Fruit fly (Drosophila melanogaster) whole organism, adult: ENCODE results near the gene CG43175.

ENCODE experiments used
- CG11617 ChIP-seq: fragments of 200-800 bp; sonication (Bioruptor generic); optimal IDR thresholded peaks from 2 replicates; lab custom pipeline; 2017; ENCODE audit warnings: mild to moderate bottlenecking, missing biosample characterization, missing genetic modification reagents, missing genetic modification characterization
- CG12768 ChIP-seq: fragments of 200-800 bp; sonication (Bioruptor generic); optimal IDR thresholded peaks from 2 replicates; lab custom pipeline; 2017; ENCODE audit warnings: missing biosample characterization, missing genetic modification characterization, mild to moderate bottlenecking, moderate library complexity, missing genetic modification reagents
- CG14711 ChIP-seq: fragments of 200-800 bp; sonication (Bioruptor generic); optimal IDR thresholded peaks from 2 replicates; lab custom pipeline; 2018; ENCODE audit warnings: missing biosample characterization, mild to moderate bottlenecking, missing genetic modification characterization, moderate library complexity
- CG33017 ChIP-seq: fragments of 200-800 bp; sonication (Bioruptor generic); optimal IDR thresholded peaks from 2 replicates; lab custom pipeline; 2018; ENCODE audit warnings: missing biosample characterization, mild to moderate bottlenecking, missing genetic modification characterization, moderate library complexity
- CG5204 ChIP-seq: fragments of 200-800 bp; sonication (Bioruptor generic); optimal IDR thresholded peaks from 2 replicates; lab custom pipeline; 2016; ENCODE audit warnings: missing biosample characterization, missing genetic modification characterization
- CG7045 ChIP-seq: fragments of 200-800 bp; sonication (Bioruptor generic); optimal IDR thresholded peaks from 2 replicates; lab custom pipeline; 2017; ENCODE audit warnings: missing biosample characterization, mild to moderate bottlenecking, missing genetic modification characterization
- CG7101 ChIP-seq: fragments of 200-800 bp; sonication (Bioruptor generic); optimal IDR thresholded peaks from 2 replicates; lab custom pipeline; 2018; ENCODE audit warnings: missing biosample characterization, mild to moderate bottlenecking, missing genetic modification characterization, moderate library complexity
- Clk ChIP-seq: fragments of 200-800 bp; sonication (Bioruptor generic); optimal IDR thresholded peaks from 2 replicates; lab custom pipeline; 2017; ENCODE audit warnings: missing biosample characterization, missing genetic modification characterization
- Crg-1 ChIP-seq: fragments of 200-800 bp; sonication (Bioruptor generic); optimal IDR thresholded peaks from 2 replicates; lab custom pipeline; 2016; ENCODE audit warnings: missing biosample characterization, missing genetic modification characterization
- Hr96 ChIP-seq: fragments of 200-800 bp; sonication (Bioruptor generic); optimal IDR thresholded peaks from 2 replicates; lab custom pipeline; 2016; ENCODE audit warnings: missing biosample characterization, missing genetic modification characterization
- Mnt ChIP-seq: fragments of 200-800 bp; sonication (Bioruptor generic); optimal IDR thresholded peaks from 2 replicates; lab custom pipeline; 2016; ENCODE audit warnings: missing biosample characterization, mild to moderate bottlenecking, missing genetic modification characterization
- bab1 ChIP-seq: fragments of 200-800 bp; sonication (Bioruptor generic); optimal IDR thresholded peaks from 3 replicates; lab custom pipeline; 2019; ENCODE audit warnings: missing biosample characterization, mild to moderate bottlenecking, missing genetic modification characterization, moderate library complexity
- cic ChIP-seq: fragments of 200-800 bp; sonication (Bioruptor generic); optimal IDR thresholded peaks from 2 replicates; lab custom pipeline; 2017; ENCODE audit warnings: missing biosample characterization, mild to moderate bottlenecking, missing genetic modification characterization, moderate library complexity
- cnc ChIP-seq, 2 experiments: fragments of >200 bp; optimal IDR thresholded peaks; 2 replicates each; lab custom pipeline; 2017
- kay ChIP-seq: fragments of 200-800 bp; sonication (Bioruptor generic); peaks from one replicate; lab custom pipeline; 2016; ENCODE audit warnings: missing biosample characterization, missing genetic modification characterization, borderline replicate concordance
- ovo ChIP-seq: fragments of 200-800 bp; sonication (Bioruptor generic); optimal IDR thresholded peaks from 2 replicates; lab custom pipeline; 2016; ENCODE audit warnings: missing biosample characterization, missing genetic modification characterization
- pad ChIP-seq: fragments of 200-800 bp; sonication (Bioruptor generic); optimal IDR thresholded peaks from 3 replicates; lab custom pipeline; 2017; ENCODE audit warnings: missing biosample characterization, missing genetic modification characterization, mild to moderate bottlenecking, moderate library complexity, missing genetic modification reagents
- tj ChIP-seq: fragments of 200-800 bp; sonication (Bioruptor generic); optimal IDR thresholded peaks from 3 replicates; lab custom pipeline; 2017; ENCODE audit warnings: missing biosample characterization, mild to moderate bottlenecking, missing genetic modification characterization, moderate library complexity
- toe ChIP-seq: fragments of 200-800 bp; sonication (Bioruptor generic); optimal IDR thresholded peaks from 2 replicates; lab custom pipeline; 2016; ENCODE audit warnings: missing biosample characterization, missing genetic modification characterization

The CG43175 gene

dm6 chr3R:17631176-17631865 lies 804 bp downstream of the CG43175 start:
- TF ChIP-seq CG11617 (GFP tag; lab: Kevin White, UChicago) (no peak), Mnt (GFP tag; lab: Kevin White, UChicago) (no peak), tj (GFP tag; lab: Kevin White, UChicago) (peak; percentile 56), CG7045 (no peak), kay (GFP tag; lab: Kevin White, UChicago) (no peak), CG7101 (tag; lab: Kevin White, UChicago) (no peak), bab1 (peak; percentile 40), cnc (optimal IDR thresholded peaks at IDR 0.05; lab: Kevin White, UChicago) (no peak), pad (GFP tag; lab: Kevin White, UChicago) (no peak), Crg-1 (GFP tag; lab: Kevin White, UChicago) (no peak), Clk (GFP tag; lab: Kevin White, UChicago) (no peak), cic (GFP tag; lab: Kevin White, UChicago) (no peak), CG5204 (no peak)

DNA sequence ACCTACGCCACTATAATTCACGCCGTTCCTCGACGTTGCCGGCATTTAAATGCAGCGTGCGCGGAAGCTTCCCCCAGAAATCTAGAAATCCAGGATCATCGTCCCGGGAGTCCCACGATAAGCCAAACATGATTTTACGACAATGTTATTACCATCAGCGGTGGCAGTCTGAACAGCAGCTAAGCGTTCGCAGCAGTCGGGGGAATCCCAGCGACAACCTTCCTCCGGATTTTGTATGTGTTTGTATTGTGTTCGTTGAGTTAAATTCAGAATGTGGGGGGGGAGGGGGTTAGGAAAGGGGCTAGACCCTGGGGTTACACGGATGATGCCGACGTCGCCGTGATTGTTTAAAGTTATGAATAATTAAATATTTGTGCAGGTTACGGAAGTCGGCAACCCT lies 13.5 kb downstream of the CG43175 start:
- TF ChIP-seq kay (GFP tag; lab: Kevin White, UChicago) (no peak), Clk (GFP tag; lab: Kevin White, UChicago) (no peak), pad (GFP tag; lab: Kevin White, UChicago) (no peak), ovo (GFP tag; lab: Kevin White, UChicago) (no peak)

DNA sequence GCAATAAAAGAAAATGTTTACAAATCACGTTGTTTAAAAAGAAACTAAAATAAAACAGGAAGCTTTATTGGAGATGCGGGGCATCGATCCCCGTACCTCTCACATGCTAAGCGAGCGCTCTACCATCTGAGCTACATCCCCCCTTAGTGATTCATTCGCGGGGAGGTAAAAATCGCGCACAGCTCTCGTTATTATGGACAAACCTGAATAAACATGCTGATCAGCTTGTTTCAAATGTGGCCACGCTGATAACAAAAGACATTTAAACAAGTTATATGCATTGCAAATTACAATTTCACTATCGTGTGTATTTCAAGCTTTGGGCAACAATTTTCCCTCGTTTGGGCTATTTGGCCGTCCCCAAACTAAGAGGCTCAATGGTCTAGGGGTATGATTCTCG lies 14.7 kb downstream of the CG43175 start:
- TF ChIP-seq pad (GFP tag; lab: Kevin White, UChicago), result no peak
- TF ChIP-seq bab1, result peak; percentile 41
- TF ChIP-seq tj (GFP tag; lab: Kevin White, UChicago), result peak; percentile 50
- peak; percentile 82 for TF ChIP-seq kay (GFP tag; lab: Kevin White, UChicago)
- TF ChIP-seq Clk (GFP tag; lab: Kevin White, UChicago), result no peak

DNA sequence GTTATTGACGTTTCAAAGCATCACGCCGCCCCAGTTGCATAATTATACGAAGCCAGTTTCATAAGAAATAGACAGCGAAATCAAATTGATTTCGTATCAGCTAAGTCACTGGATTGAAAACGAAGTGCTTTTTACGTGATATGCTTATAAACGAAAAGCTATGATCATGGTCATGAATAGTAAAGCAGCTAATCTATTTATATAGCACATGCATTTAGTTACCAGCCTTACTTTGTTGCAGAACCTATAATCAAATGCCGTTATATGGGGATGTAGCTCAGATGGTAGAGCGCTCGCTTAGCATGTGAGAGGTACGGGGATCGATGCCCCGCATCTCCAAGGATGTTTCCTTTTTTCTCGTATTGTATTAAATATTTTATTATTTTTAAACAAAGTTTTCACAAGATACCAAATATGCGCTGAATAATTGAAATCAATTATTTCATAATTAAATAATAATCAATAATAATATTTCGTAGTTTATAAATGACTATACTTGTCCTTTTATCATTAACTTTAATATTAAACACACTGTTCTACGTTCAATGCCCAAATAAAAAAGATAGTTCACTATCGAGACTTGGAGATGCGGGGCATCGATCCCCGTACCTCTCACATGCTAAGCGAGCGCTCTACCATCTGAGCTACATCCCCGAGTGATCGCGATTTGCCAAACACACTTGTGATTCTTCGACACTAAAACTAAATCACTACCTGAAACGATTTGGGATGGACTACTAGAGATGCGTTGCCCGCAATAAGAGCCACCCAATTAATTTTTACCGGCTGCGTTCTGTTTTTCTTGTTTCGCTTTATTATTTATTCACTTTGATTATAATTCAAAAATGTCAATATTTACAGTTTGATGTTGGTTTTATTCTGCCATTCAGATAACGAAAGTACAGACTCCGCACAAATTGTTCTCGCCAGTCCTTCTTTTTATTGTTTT lies 15.9 kb downstream of the CG43175 start:
- no peak for TF ChIP-seq CG33017 (tag; lab: Kevin White, UChicago)
- TF ChIP-seq CG7101 (tag; lab: Kevin White, UChicago), result no peak
- no peak for TF ChIP-seq CG12768
- no peak for TF ChIP-seq ovo (GFP tag; lab: Kevin White, UChicago)
- no peak for TF ChIP-seq cic (GFP tag; lab: Kevin White, UChicago)
- TF ChIP-seq bab1, result peak; percentile 22
- TF ChIP-seq Mnt (GFP tag; lab: Kevin White, UChicago), result no peak
- TF ChIP-seq Crg-1 (GFP tag; lab: Kevin White, UChicago), result no peak

DNA sequence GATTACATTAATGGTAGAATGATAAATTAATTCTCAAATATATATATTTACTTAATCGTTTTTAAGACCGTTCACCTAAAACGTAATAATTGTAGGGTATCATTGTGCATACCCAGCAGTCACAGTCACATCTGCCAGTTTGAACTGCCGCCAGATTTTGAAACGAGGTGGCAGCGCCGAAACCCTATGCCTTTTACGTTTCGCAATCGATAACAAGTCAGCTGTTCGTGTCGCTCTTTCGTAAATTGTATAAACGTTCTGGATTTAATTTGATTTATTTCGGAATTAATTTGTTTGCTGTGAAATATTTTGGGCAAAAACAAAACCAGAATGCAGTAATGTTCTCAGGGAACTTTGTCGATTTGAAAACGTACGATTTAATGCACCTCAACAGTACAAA lies 16.9 kb downstream of the CG43175 start, which contains the start of gene CG14322:
CG14322 (plus strand) TSS at position 236 of the 400 bp plus-strand sequence.
- TF ChIP-seq ovo (GFP tag; lab: Kevin White, UChicago) (no peak), CG33017 (tag; lab: Kevin White, UChicago) (no peak), bab1 (peak; percentile 19), toe (GFP tag; lab: Kevin White, UChicago) (peak; percentile 30), CG14711 (peak; percentile 10)

- no peak for TF ChIP-seq Hr96 (GFP tag; lab: Kevin White, UChicago)
- no peak for TF ChIP-seq CG33017 (tag; lab: Kevin White, UChicago)
- TF ChIP-seq Clk (GFP tag; lab: Kevin White, UChicago), result no peak
- TF ChIP-seq CG7045, result no peak
- no peak for TF ChIP-seq CG12768
- TF ChIP-seq pad (GFP tag; lab: Kevin White, UChicago), result no peak
These were observed 23.4 kb downstream of the CG43175 start for dm6 chr3R:17653879-17654278.

- TF ChIP-seq CG11617 (GFP tag; lab: Kevin White, UChicago) (no peak), ovo (GFP tag; lab: Kevin White, UChicago) (no peak), CG5204 (no peak), cic (GFP tag; lab: Kevin White, UChicago) (no peak)
These were observed 24.5 kb downstream of the CG43175 start for dm6 chr3R:17655040-17655439.
